Fruit fly (Drosophila melanogaster): ENCODE data around the gene PNUTS.

The PNUTS gene

DNA sequence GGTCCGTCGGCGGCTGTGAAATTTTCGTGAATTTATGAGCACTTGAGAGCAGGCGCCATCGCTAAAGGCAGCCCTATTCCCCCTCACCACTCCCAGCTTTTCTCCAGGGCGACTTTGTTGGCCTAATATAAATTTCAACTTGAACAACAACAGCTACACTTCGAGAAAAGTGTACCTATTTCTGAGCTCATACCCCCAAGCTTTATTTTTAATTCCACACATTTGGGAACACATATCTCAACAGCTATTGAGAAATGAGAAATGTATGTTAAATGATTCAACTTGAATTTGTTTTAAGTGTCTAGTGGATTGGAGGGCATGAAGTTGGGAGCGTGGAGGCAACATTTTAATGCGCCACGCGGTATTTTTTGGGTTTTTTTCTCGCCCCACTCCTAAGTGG lies 16.5 kb downstream of the PNUTS start (continued):
- TF ChIP-seq CG6175 (GFP tag; IDR thresholded peaks at IDR 0.05) (no peak), dimm (GFP tag; IDR thresholded peaks at IDR 0.05) (no peak), run (tag; optimal IDR thresholded peaks at IDR 0.05) (no peak), CG12071 (GFP tag; optimal IDR thresholded peaks at IDR 0.05) (peak; percentile 11), ham (GFP tag; IDR thresholded peaks at IDR 0.05) (no peak), HHEX (GFP tag; optimal IDR thresholded peaks at IDR 0.05) (no peak), ci (GFP tag; IDR thresholded peaks at IDR 0.05) (no peak), trem (tag; optimal IDR thresholded peaks at IDR 0.05) (no peak), CG7839 (tag; optimal IDR thresholded peaks at IDR 0.05) (peak; percentile 49), Bteb2 (GFP tag; optimal IDR thresholded peaks at IDR 0.05) (no peak), Nf-YC (tag; optimal IDR thresholded peaks at IDR 0.05) (no peak), CG11696 (GFP tag; IDR thresholded peaks at IDR 0.05) (no peak), CG10431 (GFP tag; optimal IDR thresholded peaks at IDR 0.05) (no peak), tin (GFP tag; optimal IDR thresholded peaks at IDR 0.05) (no peak), salm (tag; optimal IDR thresholded peaks at IDR 0.05) (no peak), nom (GFP tag; optimal IDR thresholded peaks at IDR 0.05) (no peak), Ptx1 (GFP tag; IDR thresholded peaks at IDR 0.05) (no peak), Ada2b (GFP tag; IDR thresholded peaks at IDR 0.05) (0 out of 2 replicates have a peak, but pooled peaks have one; percentile 6), CG2889 (GFP tag; IDR thresholded peaks at IDR 0.05) (0 out of 3 replicates have a peak, but pooled peaks have one; percentile 20), pnt (GFP tag; optimal IDR thresholded peaks at IDR 0.05) (no peak), Ets97D (GFP tag; optimal IDR thresholded peaks at IDR 0.05) (no peak), CG13296 (GFP tag; optimal IDR thresholded peaks at IDR 0.05) (no peak), Rfx (GFP tag; IDR thresholded peaks at IDR 0.05) (peak; percentile 42; the same call in 1 of the 2 replicates), kah (GFP tag; optimal IDR thresholded peaks at IDR 0.05) (no peak), CG13424 (tag; optimal IDR thresholded peaks at IDR 0.05) (peak; percentile 5), CG14014 (GFP tag; IDR thresholded peaks at IDR 0.05) (no peak), pan (optimal IDR thresholded peaks at IDR 0.05) (no peak), pan (GFP tag; optimal IDR thresholded peaks at IDR 0.05 in 1 of 2, IDR thresholded peaks at IDR 0.05 in 1 of 2) (no peak), CG17359 (tag; optimal IDR thresholded peaks at IDR 0.05) (peak; percentile 47), MBD-R2 (GFP tag; IDR thresholded peaks at IDR 0.05) (no peak), tx (GFP tag; optimal IDR thresholded peaks at IDR 0.05) (no peak), maf-S (GFP tag; optimal IDR thresholded peaks at IDR 0.05) (no peak), Side (GFP tag; optimal IDR thresholded peaks at IDR 0.05) (no peak), gsb (GFP tag; IDR thresholded peaks at IDR 0.05) (no peak), CG12942 (GFP tag; optimal IDR thresholded peaks at IDR 0.05) (no peak), lab (GFP tag; optimal IDR thresholded peaks at IDR 0.05) (peak; percentile 59), gro (GFP tag; optimal IDR thresholded peaks at IDR 0.05) (no peak), gce (GFP tag; IDR thresholded peaks at IDR 0.05) (no peak), CG10959 (GFP tag; IDR thresholded peaks at IDR 0.05) (no peak), CG3726 (GFP tag; IDR thresholded peaks at IDR 0.05) (no peak), Dll (GFP tag; IDR thresholded peaks at IDR 0.05; ENCODE audit: partially characterized antibody) (no peak), usp (GFP tag; optimal IDR thresholded peaks at IDR 0.05) (no peak), gt (GFP tag; IDR thresholded peaks at IDR 0.05) (no peak), ssp (GFP tag; IDR thresholded peaks at IDR 0.05) (no peak), NFAT (GFP tag; IDR thresholded peaks at IDR 0.05) (no peak), vnd (GFP tag; IDR thresholded peaks at IDR 0.05; ENCODE audit: partially characterized antibody) (no peak), row (GFP tag; IDR thresholded peaks at IDR 0.05) (peak; percentile 54; the same call in 2 of the 3 replicates), CG2199 (GFP tag; IDR thresholded peaks at IDR 0.05) (no peak), Gug (GFP tag; IDR thresholded peaks at IDR 0.05) (no peak), gcm (GFP tag; optimal IDR thresholded peaks at IDR 0.05) (no peak), CG2129 (GFP tag; IDR thresholded peaks at IDR 0.05; ENCODE audit: partially characterized antibody) (no peak), Asciz (GFP tag; optimal IDR thresholded peaks at IDR 0.05) (no peak), CG16813 (GFP tag; IDR thresholded peaks at IDR 0.05; ENCODE audit: partially characterized antibody) (no peak)

Data from whole organism, embryonic.